Fruit fly (Drosophila melanogaster) whole organism, prepupa: ENCODE data around the gene kek5.

Experiments
- CG10631 ChIP-seq: fragments of 200-800 bp; sonication (Bioruptor generic); optimal IDR thresholded peaks from 2 replicates; lab custom pipeline; 2016; ENCODE audit warnings: missing biosample characterization, missing genetic modification characterization
- CG11902 ChIP-seq: fragments of 200-800 bp; sonication (Bioruptor generic); optimal IDR thresholded peaks from 3 replicates; lab custom pipeline; 2016; ENCODE audit warnings: missing biosample characterization, missing genetic modification characterization
- CG1621 ChIP-seq: fragments of 200-800 bp; sonication (Bioruptor generic); optimal IDR thresholded peaks from 3 replicates; lab custom pipeline; 2018; ENCODE audit warnings: missing biosample characterization, mild to moderate bottlenecking, missing genetic modification characterization
- CG16779 ChIP-seq: fragments of 200-800 bp; sonication (Bioruptor generic); optimal IDR thresholded peaks from 3 replicates; lab custom pipeline; 2017; ENCODE audit warnings: missing biosample characterization, mild to moderate bottlenecking, missing genetic modification characterization
- CG3032 ChIP-seq: fragments of 200-800 bp; optimal IDR thresholded peaks from 2 replicates; lab custom pipeline; 2019; ENCODE audit warnings: missing biosample characterization, mild to moderate bottlenecking, missing genetic modification characterization, moderate library complexity
- CG32006 ChIP-seq: fragments of 200-800 bp; sonication (Bioruptor generic); optimal IDR thresholded peaks from 3 replicates; lab custom pipeline; 2017; ENCODE audit warnings: missing biosample characterization, mild to moderate bottlenecking, missing genetic modification characterization
- CG3919 ChIP-seq: fragments of 200-800 bp; sonication (Bioruptor generic); optimal IDR thresholded peaks from 3 replicates; lab custom pipeline; 2016; ENCODE audit warnings: missing biosample characterization, missing genetic modification characterization
- CG4318 ChIP-seq: fragments of 200-800 bp; sonication (Bioruptor generic); optimal IDR thresholded peaks from 3 replicates; lab custom pipeline; 2017; ENCODE audit warnings: missing biosample characterization, mild to moderate bottlenecking, missing genetic modification characterization
- CG6163 ChIP-seq: fragments of 200-800 bp; sonication (Bioruptor generic); IDR thresholded peaks from 3 replicates; pipeline ENCODE4 v1.3.6; 2022; ENCODE audit warnings: missing biosample characterization, missing genetic modification characterization
- CG6276 ChIP-seq: fragments of 200-800 bp; sonication (Bioruptor generic); optimal IDR thresholded peaks from 2 replicates; lab custom pipeline; 2017; ENCODE audit warnings: missing biosample characterization, mild to moderate bottlenecking, missing genetic modification characterization
- CG6808 ChIP-seq: fragments of 200-800 bp; sonication (Bioruptor generic); optimal IDR thresholded peaks from 3 replicates; lab custom pipeline; 2017; ENCODE audit warnings: missing biosample characterization, missing genetic modification characterization, mild to moderate bottlenecking, moderate library complexity, missing genetic modification reagents
- CG6854 ChIP-seq: fragments of 200-800 bp; sonication (Bioruptor generic); optimal IDR thresholded peaks from 2 replicates; lab custom pipeline; 2017; ENCODE audit warnings: missing biosample characterization, mild to moderate bottlenecking, missing genetic modification characterization
- CG7368 ChIP-seq: fragments of 200-800 bp; sonication (Bioruptor generic); optimal IDR thresholded peaks from 3 replicates; lab custom pipeline; 2016; ENCODE audit warnings: missing biosample characterization, missing genetic modification characterization
- CG8119 ChIP-seq: fragments of 200-800 bp; sonication (Bioruptor generic); IDR thresholded peaks from 3 replicates; pipeline ENCODE4 v1.3.6; 2022; ENCODE audit warnings: missing biosample characterization, missing genetic modification characterization
- CG8319 ChIP-seq: fragments of 200-800 bp; sonication (Bioruptor generic); optimal IDR thresholded peaks from 3 replicates; lab custom pipeline; 2016; ENCODE audit warnings: missing biosample characterization, missing genetic modification characterization
- CG8632 ChIP-seq: fragments of 200-800 bp; sonication (Bioruptor generic); optimal IDR thresholded peaks from 3 replicates; lab custom pipeline; 2016; ENCODE audit warnings: missing biosample characterization, missing genetic modification characterization
- CG9139 ChIP-seq: fragments of 200-800 bp; sonication (Bioruptor generic); optimal IDR thresholded peaks from 3 replicates; lab custom pipeline; 2017; ENCODE audit warnings: missing biosample characterization, mild to moderate bottlenecking, missing genetic modification characterization
- Eip75B ChIP-seq: fragments of 200-800 bp; sonication (Bioruptor generic); optimal IDR thresholded peaks from 3 replicates; lab custom pipeline; 2016; ENCODE audit warnings: missing biosample characterization, missing genetic modification characterization
- Eip78C ChIP-seq: fragments of 200-800 bp; sonication (Bioruptor generic); peaks from one replicate; lab custom pipeline; 2016; ENCODE audit warnings: missing biosample characterization, missing genetic modification characterization
- Ets96B ChIP-seq: fragments of 200-800 bp; optimal IDR thresholded peaks from 2 replicates; lab custom pipeline; 2019; ENCODE audit warnings: missing biosample characterization, mild to moderate bottlenecking, missing genetic modification characterization, moderate library complexity
- Gug ChIP-seq: fragments of 200-800 bp; sonication (Bioruptor generic); IDR thresholded peaks from 2 replicates; pipeline ENCODE4 v1.3.6; 2022; ENCODE audit warnings: missing biosample characterization, missing genetic modification characterization
- Hr39 ChIP-seq: fragments of 200-800 bp; sonication (Bioruptor generic); optimal IDR thresholded peaks from 2 replicates; lab custom pipeline; 2016; ENCODE audit warnings: missing biosample characterization, missing genetic modification characterization
- Hr4 ChIP-seq: fragments of 200-800 bp; sonication (Bioruptor generic); optimal IDR thresholded peaks from 3 replicates; lab custom pipeline; 2016; ENCODE audit warnings: missing biosample characterization, missing genetic modification characterization
- Lpt ChIP-seq: fragments of 200-800 bp; sonication (Bioruptor generic); optimal IDR thresholded peaks from 3 replicates; lab custom pipeline; 2016; ENCODE audit warnings: missing biosample characterization, missing genetic modification characterization
- OdsH ChIP-seq: fragments of 200-800 bp; sonication (Bioruptor generic); optimal IDR thresholded peaks from 3 replicates; lab custom pipeline; 2016; ENCODE audit warnings: missing biosample characterization, missing genetic modification characterization
- Smox ChIP-seq: fragments of 200-800 bp; sonication (Bioruptor generic); optimal IDR thresholded peaks from 3 replicates; lab custom pipeline; 2016; ENCODE audit warnings: missing biosample characterization, missing genetic modification characterization
- Sox102F ChIP-seq: fragments of 200-800 bp; sonication (Bioruptor generic); optimal IDR thresholded peaks from 2 replicates; lab custom pipeline; 2016; ENCODE audit warnings: missing biosample characterization, mild to moderate bottlenecking, missing genetic modification characterization
- Sox15 ChIP-seq: fragments of 200-800 bp; sonication (Bioruptor generic); optimal IDR thresholded peaks from 3 replicates; lab custom pipeline; 2016; ENCODE audit warnings: missing biosample characterization, missing genetic modification characterization
- achi ChIP-seq: fragments of 200-800 bp; sonication (Bioruptor generic); optimal IDR thresholded peaks from 3 replicates; lab custom pipeline; 2016; ENCODE audit warnings: missing biosample characterization, missing genetic modification characterization
- acj6 ChIP-seq: fragments of 200-800 bp; sonication (Bioruptor generic); optimal IDR thresholded peaks from 3 replicates; lab custom pipeline; 2016; ENCODE audit warnings: missing biosample characterization, missing genetic modification characterization
- dsx ChIP-seq: fragments of 200-800 bp; optimal IDR thresholded peaks from 3 replicates; lab custom pipeline; 2019; ENCODE audit warnings: missing biosample characterization, mild to moderate bottlenecking, missing genetic modification characterization, moderate library complexity; ENCODE audit not compliant: poor library complexity, severe bottlenecking
- eg ChIP-seq: fragments of 200-800 bp; sonication (Bioruptor generic); IDR thresholded peaks from 3 replicates; pipeline ENCODE4 v1.3.6; 2022; ENCODE audit warnings: missing biosample characterization, missing genetic modification characterization
- esn ChIP-seq: fragments of 200-800 bp; sonication (Bioruptor generic); optimal IDR thresholded peaks from 2 replicates; lab custom pipeline; 2016; ENCODE audit warnings: missing biosample characterization, mild to moderate bottlenecking, missing genetic modification characterization, moderate library complexity
- fd59A ChIP-seq: fragments of 200-800 bp; sonication (Bioruptor generic); optimal IDR thresholded peaks from 2 replicates; lab custom pipeline; 2017; ENCODE audit warnings: missing biosample characterization, mild to moderate bottlenecking, missing genetic modification characterization, missing genetic modification reagents
- fd85E ChIP-seq: fragments of 200-800 bp; sonication (Bioruptor generic); optimal IDR thresholded peaks from 3 replicates; lab custom pipeline; 2016; ENCODE audit warnings: missing biosample characterization, missing genetic modification characterization
- lz ChIP-seq: fragments of 200-800 bp; sonication (Bioruptor generic); optimal IDR thresholded peaks from 3 replicates; lab custom pipeline; 2016; ENCODE audit warnings: missing biosample characterization, missing genetic modification characterization
- salr ChIP-seq, 2 experiments: fragments of 200-800 bp; sonication (Bioruptor generic); optimal IDR thresholded peaks; 3 replicates each; lab custom pipeline; 2016 to 2018; ENCODE audit warnings: missing biosample characterization in 2 of 2, missing genetic modification characterization in 2 of 2, mild to moderate bottlenecking in 1 of 2
- spab ChIP-seq: fragments of 200-800 bp; sonication (Bioruptor generic); optimal IDR thresholded peaks from 2 replicates; lab custom pipeline; 2017; ENCODE audit warnings: missing biosample characterization, mild to moderate bottlenecking, missing genetic modification characterization, missing genetic modification reagents
- svp ChIP-seq: fragments of 200-800 bp; sonication (Bioruptor generic); peaks from one replicate; lab custom pipeline; 2016; ENCODE audit warnings: missing biosample characterization, missing genetic modification characterization

The kek5 gene

dm6 chrX:19361406-19361859, 8.5 kb downstream of the kek5 start (continued):
- peak; percentile 84 for TF ChIP-seq CG6276 (GFP tag; lab: Kevin White, UChicago)
- peak; percentile 94 for TF ChIP-seq svp (GFP tag; lab: Kevin White, UChicago)
- TF ChIP-seq lz (GFP tag; lab: Kevin White, UChicago) = peak; percentile 81
- TF ChIP-seq Sox15 (GFP tag; lab: Kevin White, UChicago) = peak; percentile 71
- TF ChIP-seq Gug (GFP tag; lab: Robert Waterston, UW) = peak; percentile 44
- TF ChIP-seq Hr39 (GFP tag; lab: Kevin White, UChicago) = peak; percentile 87
- TF ChIP-seq Sox102F = peak; percentile 86
- TF ChIP-seq CG6854 (GFP tag; lab: Kevin White, UChicago) = peak; percentile 58
- peak; percentile 59 for TF ChIP-seq CG9139 (GFP tag; lab: Kevin White, UChicago)
- TF ChIP-seq CG7368 = peak; percentile 81
- peak; percentile 58 for TF ChIP-seq CG8319 (GFP tag; lab: Kevin White, UChicago)
- peak; percentile 79 for TF ChIP-seq dsx (GFP tag; lab: Kevin White, UChicago)
- peak; percentile 77 for TF ChIP-seq spab
- TF ChIP-seq CG11902 (GFP tag; lab: Kevin White, UChicago) = peak; percentile 61
- TF ChIP-seq CG8119 (GFP tag; lab: Robert Waterston, UW) = peak; percentile 85
- TF ChIP-seq Hr4 (GFP tag; lab: Kevin White, UChicago) = peak; percentile 49
- peak; percentile 76 for TF ChIP-seq Lpt (GFP tag; lab: Kevin White, UChicago)
- TF ChIP-seq Ets96B (tag; lab: Kevin White, UChicago) = peak; percentile 87
- peak; percentile 86 for TF ChIP-seq CG1621 (tag; lab: Kevin White, UChicago)

dm6 chrX:19364034-19364433, 11.1 kb downstream of the kek5 start:
- TF ChIP-seq spab = no peak
- TF ChIP-seq svp (GFP tag; lab: Kevin White, UChicago) = peak; percentile 27
- TF ChIP-seq CG6163 (GFP tag; lab: Robert Waterston, UW) = 0 out of 3 replicates have a peak, but pooled peaks have one; percentile 11
- no peak for TF ChIP-seq Sox15 (GFP tag; lab: Kevin White, UChicago)
- no peak for TF ChIP-seq fd85E (GFP tag; lab: Kevin White, UChicago)
- TF ChIP-seq CG8632 (GFP tag; lab: Kevin White, UChicago) = no peak
- no peak for TF ChIP-seq CG3032 (tag; lab: Kevin White, UChicago)
- TF ChIP-seq CG8119 (GFP tag; lab: Robert Waterston, UW) = no peak
- TF ChIP-seq Smox (GFP tag; lab: Kevin White, UChicago) = no peak
- TF ChIP-seq CG16779 (tag; lab: Kevin White, UChicago) = no peak

- peak; percentile 37 for TF ChIP-seq OdsH
- peak; percentile 66 for TF ChIP-seq Eip78C (GFP tag; lab: Kevin White, UChicago)
- peak; percentile 51 for TF ChIP-seq CG32006 (GFP tag; lab: Kevin White, UChicago)
- TF ChIP-seq CG16779 (tag; lab: Kevin White, UChicago) = no peak
- peak; percentile 29; the same call in 1 of the 3 replicates for TF ChIP-seq CG6163 (GFP tag; lab: Robert Waterston, UW)
- TF ChIP-seq esn (GFP tag; lab: Kevin White, UChicago) = peak; percentile 13
- peak; percentile 4 for TF ChIP-seq Smox (GFP tag; lab: Kevin White, UChicago)
- TF ChIP-seq eg = 0 out of 3 replicates have a peak, but pooled peaks have one; percentile 21
- no peak for TF ChIP-seq Gug (GFP tag; lab: Robert Waterston, UW)
- TF ChIP-seq Hr4 (GFP tag; lab: Kevin White, UChicago) = peak; percentile 8
- peak in 1 of 2 experiments; percentile 32 for TF ChIP-seq salr (GFP tag; optimal IDR thresholded peaks at IDR 0.05; lab: Kevin White, UChicago)
- TF ChIP-seq fd59A = no peak
- peak; percentile 13 for TF ChIP-seq CG4318 (GFP tag; lab: Kevin White, UChicago)
- TF ChIP-seq Eip75B (GFP tag; lab: Kevin White, UChicago) = no peak
- peak; percentile 10 for TF ChIP-seq CG6808 (GFP tag; lab: Kevin White, UChicago)
- no peak for TF ChIP-seq acj6 (GFP tag; lab: Kevin White, UChicago)
- peak; percentile 18 for TF ChIP-seq achi (GFP tag; lab: Kevin White, UChicago)
- peak; percentile 21 for TF ChIP-seq CG3919 (GFP tag; lab: Kevin White, UChicago)
- TF ChIP-seq Sox102F = no peak
- TF ChIP-seq CG10631 (GFP tag; lab: Kevin White, UChicago) = peak; percentile 6
These were observed 16.9 kb downstream of the kek5 start for dm6 chrX:19369865-19370264.
